Worm (Caenorhabditis elegans): ENCODE results near the gene Y67D8B.3.
A peak's percentile ranks its signal among the peaks of the same experiment; 100 is the strongest.

The Y67D8B.3 gene

ce11 chrIV:3211929-3212328, 9.9 kb upstream of the Y67D8B.3 start:
- TF ChIP-seq nhr-111 (GFP tag; optimal IDR thresholded peaks at IDR 0.05) (no peak), Y48G9A.11 (GFP tag; IDR thresholded peaks at IDR 0.05) (peak; percentile 62)

- TF ChIP-seq lsy-2 (tag; optimal IDR thresholded peaks at IDR 0.05) (no peak), pqm-1 (tag; optimal IDR thresholded peaks at IDR 0.05) (no peak), rbr-2 (tag; optimal IDR thresholded peaks at IDR 0.05) (no peak), T26A8.4 (GFP tag; IDR thresholded peaks at IDR 0.05) (no peak), dve-1 (tag; optimal IDR thresholded peaks at IDR 0.05; ENCODE audit: insufficient read depth) (no peak), lin-38 (GFP tag; IDR thresholded peaks at IDR 0.05) (no peak), zip-2 (tag; optimal IDR thresholded peaks at IDR 0.05) (no peak), gei-8 (GFP tag; optimal IDR thresholded peaks at IDR 0.05) (no peak), snpc-1.2 (GFP tag; IDR thresholded peaks at IDR 0.05) (no peak), nhr-11 (tag; optimal IDR thresholded peaks at IDR 0.05) (no peak), R02D3.7 (tag; optimal IDR thresholded peaks at IDR 0.05) (no peak), attf-4 (tag; optimal IDR thresholded peaks at IDR 0.05) (no peak), lin-15B (tag; optimal IDR thresholded peaks at IDR 0.05) (no peak), zfp-2 (tag; optimal IDR thresholded peaks at IDR 0.05) (no peak), Y105C5A.15 (GFP tag; IDR thresholded peaks at IDR 0.05) (no peak), F44E2.7 (GFP tag; IDR thresholded peaks at IDR 0.05) (no peak)
Measured at ce11 chrIV:3199041-3199440, 3.0 kb downstream of the Y67D8B.3 start.

- TF ChIP-seq lim-7 (GFP tag; IDR thresholded peaks at IDR 0.05): no peak
- TF ChIP-seq unc-62 (GFP tag; optimal IDR thresholded peaks at IDR 0.05 in 1 of 2): peak in 1 of 2 experiments; percentile 92
- no peak for TF ChIP-seq unc-62 (tag; optimal IDR thresholded peaks at IDR 0.05)
Measured at ce11 chrIV:3196367-3196766, 5.6 kb downstream of the Y67D8B.3 start.

- TF ChIP-seq Y48G9A.11 (GFP tag; IDR thresholded peaks at IDR 0.05): no peak
- TF ChIP-seq zip-11 (GFP tag; IDR thresholded peaks at IDR 0.05): no peak
- TF ChIP-seq ceh-20 (GFP tag; IDR thresholded peaks at IDR 0.05): no peak
- no peak for TF ChIP-seq mep-1 (tag; optimal IDR thresholded peaks at IDR 0.05)
- no peak for TF ChIP-seq F10B5.3 (tag; optimal IDR thresholded peaks at IDR 0.05)
- no peak for TF ChIP-seq nhr-237 (tag; optimal IDR thresholded peaks at IDR 0.05)
- TF ChIP-seq lsy-2 (tag; optimal IDR thresholded peaks at IDR 0.05): no peak
- TF ChIP-seq nhr-48 (tag; optimal IDR thresholded peaks at IDR 0.05): no peak
Measured at ce11 chrIV:3191466-3191865, 10.5 kb downstream of the Y67D8B.3 start, which contains the start of gene Y67D8B.2. Y67D8B.2 (minus strand) TSS chrIV:3191566.

- TF ChIP-seq nhr-25 (tag; optimal IDR thresholded peaks at IDR 0.05; ENCODE audit: borderline replicate concordance, insufficient read depth) (no peak), aha-1 (tag) (peak; percentile 94)
Measured at ce11 chrIV:3182920-3183319, 19.1 kb downstream of the Y67D8B.3 start.

- TF ChIP-seq ces-1 (GFP tag; optimal IDR thresholded peaks at IDR 0.05) (no peak), zfp-3 (GFP tag; conservative IDR thresholded peaks at IDR 0.05) (no peak), aha-1 (tag) (peak; percentile 0), daf-8 (GFP tag; IDR thresholded peaks at IDR 0.05) (no peak), nhr-237 (tag; optimal IDR thresholded peaks at IDR 0.05) (no peak), spr-3 (GFP tag; optimal IDR thresholded peaks at IDR 0.05) (no peak), aly-2 (tag; optimal IDR thresholded peaks at IDR 0.05) (no peak), ctbp-1 (GFP tag; IDR thresholded peaks at IDR 0.05) (no peak), ZK546.5 (tag; optimal IDR thresholded peaks at IDR 0.05) (no peak)
Measured at ce11 chrIV:3176067-3176758, 25.8 kb downstream of the Y67D8B.3 start, which contains the start of gene nlp-81. nlp-81 (minus strand) TSS chrIV:3176117.
